Fruit fly (Drosophila melanogaster) whole organism, prepupa: ENCODE data around the gene Pex2.

ENCODE experiments used
- CG10631 ChIP-seq: fragments of 200-800 bp; sonication (Bioruptor generic); optimal IDR thresholded peaks from 2 replicates; lab custom pipeline; 2016; ENCODE audit warnings: missing biosample characterization, missing genetic modification characterization
- CG10669 ChIP-seq: fragments of 200-800 bp; sonication (Bioruptor generic); optimal IDR thresholded peaks from 3 replicates; lab custom pipeline; 2018; ENCODE audit warnings: missing biosample characterization, mild to moderate bottlenecking, missing genetic modification characterization, moderate library complexity
- CG11294 ChIP-seq: fragments of 200-800 bp; sonication (Bioruptor generic); IDR thresholded peaks from 2 replicates; pipeline ENCODE4 v1.3.6; 2022; ENCODE audit warnings: missing biosample characterization, missing genetic modification characterization
- CG11902 ChIP-seq: fragments of 200-800 bp; sonication (Bioruptor generic); optimal IDR thresholded peaks from 3 replicates; lab custom pipeline; 2016; ENCODE audit warnings: missing biosample characterization, missing genetic modification characterization
- CG1621 ChIP-seq: fragments of 200-800 bp; sonication (Bioruptor generic); optimal IDR thresholded peaks from 3 replicates; lab custom pipeline; 2018; ENCODE audit warnings: missing biosample characterization, mild to moderate bottlenecking, missing genetic modification characterization
- CG3032 ChIP-seq: fragments of 200-800 bp; optimal IDR thresholded peaks from 2 replicates; lab custom pipeline; 2019; ENCODE audit warnings: missing biosample characterization, mild to moderate bottlenecking, missing genetic modification characterization, moderate library complexity
- CG31627 ChIP-seq: fragments of 200-800 bp; sonication (Bioruptor generic); optimal IDR thresholded peaks from 3 replicates; lab custom pipeline; 2016; ENCODE audit warnings: missing biosample characterization, missing genetic modification characterization
- CG32006 ChIP-seq: fragments of 200-800 bp; sonication (Bioruptor generic); optimal IDR thresholded peaks from 3 replicates; lab custom pipeline; 2017; ENCODE audit warnings: missing biosample characterization, mild to moderate bottlenecking, missing genetic modification characterization
- CG34406 ChIP-seq: fragments of 200-800 bp; sonication (Bioruptor generic); optimal IDR thresholded peaks from 3 replicates; lab custom pipeline; 2016; ENCODE audit warnings: missing biosample characterization, missing genetic modification characterization
- CG3919 ChIP-seq: fragments of 200-800 bp; sonication (Bioruptor generic); optimal IDR thresholded peaks from 3 replicates; lab custom pipeline; 2016; ENCODE audit warnings: missing biosample characterization, missing genetic modification characterization
- CG4318 ChIP-seq: fragments of 200-800 bp; sonication (Bioruptor generic); optimal IDR thresholded peaks from 3 replicates; lab custom pipeline; 2017; ENCODE audit warnings: missing biosample characterization, mild to moderate bottlenecking, missing genetic modification characterization
- CG6276 ChIP-seq: fragments of 200-800 bp; sonication (Bioruptor generic); optimal IDR thresholded peaks from 2 replicates; lab custom pipeline; 2017; ENCODE audit warnings: missing biosample characterization, mild to moderate bottlenecking, missing genetic modification characterization
- CG6792 ChIP-seq: fragments of 200-800 bp; sonication (Bioruptor generic); optimal IDR thresholded peaks from 3 replicates; lab custom pipeline; 2016; ENCODE audit warnings: missing biosample characterization, missing genetic modification characterization
- CG6808 ChIP-seq: fragments of 200-800 bp; sonication (Bioruptor generic); optimal IDR thresholded peaks from 3 replicates; lab custom pipeline; 2017; ENCODE audit warnings: missing biosample characterization, missing genetic modification characterization, mild to moderate bottlenecking, moderate library complexity, missing genetic modification reagents
- CG6854 ChIP-seq: fragments of 200-800 bp; sonication (Bioruptor generic); optimal IDR thresholded peaks from 2 replicates; lab custom pipeline; 2017; ENCODE audit warnings: missing biosample characterization, mild to moderate bottlenecking, missing genetic modification characterization
- CG8319 ChIP-seq: fragments of 200-800 bp; sonication (Bioruptor generic); optimal IDR thresholded peaks from 3 replicates; lab custom pipeline; 2016; ENCODE audit warnings: missing biosample characterization, missing genetic modification characterization
- CG9139 ChIP-seq: fragments of 200-800 bp; sonication (Bioruptor generic); optimal IDR thresholded peaks from 3 replicates; lab custom pipeline; 2017; ENCODE audit warnings: missing biosample characterization, mild to moderate bottlenecking, missing genetic modification characterization
- Eip75B ChIP-seq: fragments of 200-800 bp; sonication (Bioruptor generic); optimal IDR thresholded peaks from 3 replicates; lab custom pipeline; 2016; ENCODE audit warnings: missing biosample characterization, missing genetic modification characterization
- Ets96B ChIP-seq: fragments of 200-800 bp; optimal IDR thresholded peaks from 2 replicates; lab custom pipeline; 2019; ENCODE audit warnings: missing biosample characterization, mild to moderate bottlenecking, missing genetic modification characterization, moderate library complexity
- Hr38 ChIP-seq: sonication (Bioruptor generic); optimal IDR thresholded peaks from 2 replicates; lab custom pipeline; 2016; ENCODE audit warnings: missing biosample characterization, missing genetic modification characterization
- Hr39 ChIP-seq: fragments of 200-800 bp; sonication (Bioruptor generic); optimal IDR thresholded peaks from 2 replicates; lab custom pipeline; 2016; ENCODE audit warnings: missing biosample characterization, missing genetic modification characterization
- Lpt ChIP-seq: fragments of 200-800 bp; sonication (Bioruptor generic); optimal IDR thresholded peaks from 3 replicates; lab custom pipeline; 2016; ENCODE audit warnings: missing biosample characterization, missing genetic modification characterization
- Met ChIP-seq: fragments of 200-800 bp; sonication (Bioruptor generic); optimal IDR thresholded peaks from 3 replicates; lab custom pipeline; 2016; ENCODE audit warnings: missing biosample characterization, missing genetic modification characterization
- Smox ChIP-seq: fragments of 200-800 bp; sonication (Bioruptor generic); optimal IDR thresholded peaks from 3 replicates; lab custom pipeline; 2016; ENCODE audit warnings: missing biosample characterization, missing genetic modification characterization
- Sox14 ChIP-seq: fragments of 200-800 bp; sonication (Bioruptor generic); optimal IDR thresholded peaks from 3 replicates; lab custom pipeline; 2016; ENCODE audit warnings: missing biosample characterization, missing genetic modification characterization
- Sox15 ChIP-seq: fragments of 200-800 bp; sonication (Bioruptor generic); optimal IDR thresholded peaks from 3 replicates; lab custom pipeline; 2016; ENCODE audit warnings: missing biosample characterization, missing genetic modification characterization
- achi ChIP-seq: fragments of 200-800 bp; sonication (Bioruptor generic); optimal IDR thresholded peaks from 3 replicates; lab custom pipeline; 2016; ENCODE audit warnings: missing biosample characterization, missing genetic modification characterization
- acj6 ChIP-seq: fragments of 200-800 bp; sonication (Bioruptor generic); optimal IDR thresholded peaks from 3 replicates; lab custom pipeline; 2016; ENCODE audit warnings: missing biosample characterization, missing genetic modification characterization
- cyc ChIP-seq: fragments of 200-800 bp; sonication (Bioruptor generic); optimal IDR thresholded peaks from 3 replicates; lab custom pipeline; 2016; ENCODE audit warnings: missing biosample characterization, missing genetic modification characterization
- dac ChIP-seq: fragments of 200-800 bp; sonication (Bioruptor generic); optimal IDR thresholded peaks from 2 replicates; lab custom pipeline; 2017; ENCODE audit warnings: missing biosample characterization, mild to moderate bottlenecking, missing genetic modification characterization
- dsx ChIP-seq: fragments of 200-800 bp; optimal IDR thresholded peaks from 3 replicates; lab custom pipeline; 2019; ENCODE audit warnings: missing biosample characterization, mild to moderate bottlenecking, missing genetic modification characterization, moderate library complexity; ENCODE audit not compliant: poor library complexity, severe bottlenecking
- esn ChIP-seq: fragments of 200-800 bp; sonication (Bioruptor generic); optimal IDR thresholded peaks from 2 replicates; lab custom pipeline; 2016; ENCODE audit warnings: missing biosample characterization, mild to moderate bottlenecking, missing genetic modification characterization, moderate library complexity
- fd59A ChIP-seq: fragments of 200-800 bp; sonication (Bioruptor generic); optimal IDR thresholded peaks from 2 replicates; lab custom pipeline; 2017; ENCODE audit warnings: missing biosample characterization, mild to moderate bottlenecking, missing genetic modification characterization, missing genetic modification reagents
- fkh ChIP-seq: fragments of 200-800 bp; sonication (Bioruptor generic); optimal IDR thresholded peaks from 3 replicates; lab custom pipeline; 2017; ENCODE audit warnings: missing biosample characterization, mild to moderate bottlenecking, missing genetic modification characterization, moderate library complexity
- net ChIP-seq: fragments of 200-800 bp; sonication (Bioruptor generic); optimal IDR thresholded peaks from 3 replicates; lab custom pipeline; 2016; ENCODE audit warnings: missing biosample characterization, missing genetic modification characterization
- pdm3 ChIP-seq: fragments of 200-800 bp; sonication (Bioruptor generic); optimal IDR thresholded peaks from 3 replicates; lab custom pipeline; 2016; ENCODE audit warnings: missing biosample characterization, missing genetic modification characterization
- ss ChIP-seq, 2 experiments: fragments of 200-800 bp; sonication (Bioruptor generic); optimal IDR thresholded peaks; 2 replicates in 1 of 2; 3 replicates in 1 of 2; lab custom pipeline; 2017 to 2018; ENCODE audit warnings: mild to moderate bottlenecking in 2 of 2, missing biosample characterization in 2 of 2, missing genetic modification characterization in 2 of 2, moderate library complexity in 1 of 2
- svp ChIP-seq: fragments of 200-800 bp; sonication (Bioruptor generic); peaks from one replicate; lab custom pipeline; 2016; ENCODE audit warnings: missing biosample characterization, missing genetic modification characterization
- topi ChIP-seq: fragments of 200-800 bp; sonication (Bioruptor generic); optimal IDR thresholded peaks from 3 replicates; lab custom pipeline; 2016; ENCODE audit warnings: missing biosample characterization, missing genetic modification characterization
- vri ChIP-seq: fragments of 200-800 bp; sonication (Bioruptor generic); optimal IDR thresholded peaks from 3 replicates; lab custom pipeline; 2016; ENCODE audit warnings: missing biosample characterization, mild to moderate bottlenecking, missing genetic modification characterization

Pex2 gene

dm6 chr3L:8346100-8346980 is 7.5 kb downstream of the Pex2 start, which contains the start of the genes CG7182 and GAPcenA (continued):
- TF ChIP-seq CG4318 (no peak), dac (GFP tag; lab: Kevin White, UChicago) (no peak), acj6 (no peak), CG8319 (GFP tag; lab: Kevin White, UChicago) (peak; percentile 46), Met (GFP tag; lab: Kevin White, UChicago) (no peak), vri (GFP tag; lab: Kevin White, UChicago) (peak; percentile 90), net (GFP tag; lab: Kevin White, UChicago) (peak; percentile 71), Smox (GFP tag; lab: Kevin White, UChicago) (no peak), Lpt (GFP tag; lab: Kevin White, UChicago) (peak; percentile 36), esn (GFP tag; lab: Kevin White, UChicago) (peak; percentile 80), CG31627 (peak; percentile 63), achi (GFP tag; lab: Kevin White, UChicago) (peak; percentile 78), CG10669 (GFP tag; lab: Kevin White, UChicago) (peak; percentile 69), pdm3 (GFP tag; lab: Kevin White, UChicago) (no peak), fd59A (GFP tag; lab: Kevin White, UChicago) (peak; percentile 7), topi (peak; percentile 75), CG3032 (tag; lab: Kevin White, UChicago) (peak; percentile 85), dsx (GFP tag; lab: Kevin White, UChicago) (no peak), CG6276 (GFP tag; lab: Kevin White, UChicago) (no peak), Ets96B (peak; percentile 78), CG6854 (GFP tag; lab: Kevin White, UChicago) (peak; percentile 28), CG6808 (GFP tag; lab: Kevin White, UChicago) (peak; percentile 62), CG11902 (GFP tag; lab: Kevin White, UChicago) (peak; percentile 53), fkh (GFP tag; lab: Kevin White, UChicago) (peak; percentile 54), Eip75B (GFP tag; lab: Kevin White, UChicago) (no peak), CG6792 (GFP tag; lab: Kevin White, UChicago) (peak; percentile 70), Hr38 (no peak), CG34406 (GFP tag; lab: Kevin White, UChicago) (peak; percentile 81), CG3919 (GFP tag; lab: Kevin White, UChicago) (peak; percentile 71), CG1621 (tag; lab: Kevin White, UChicago) (peak; percentile 16), ss (GFP tag; optimal IDR thresholded peaks at IDR 0.05; lab: Kevin White, UChicago) (peak in 1 of 2 experiments; percentile 79), Sox15 (GFP tag; lab: Kevin White, UChicago) (peak; percentile 43), cyc (GFP tag; lab: Kevin White, UChicago) (peak; percentile 64), CG32006 (GFP tag; lab: Kevin White, UChicago) (no peak), Sox14 (GFP tag; lab: Kevin White, UChicago) (peak; percentile 41), CG10631 (GFP tag; lab: Kevin White, UChicago) (peak; percentile 87), CG9139 (peak; percentile 26), svp (peak; percentile 97), CG11294 (GFP tag; lab: Robert Waterston, UW) (peak; percentile 23; the same call in 1 of the 2 replicates)

- TF ChIP-seq Hr39 = no peak
- peak; percentile 83 for TF ChIP-seq fkh (GFP tag; lab: Kevin White, UChicago)
Measured at dm6 chr3L:8347346-8347745, 8.5 kb downstream of the Pex2 start.
